Fruit fly (Drosophila melanogaster): ENCODE results near the gene qua.
A peak's percentile ranks its signal among the peaks of the same experiment; 100 is the strongest.

qua gene

DNA sequence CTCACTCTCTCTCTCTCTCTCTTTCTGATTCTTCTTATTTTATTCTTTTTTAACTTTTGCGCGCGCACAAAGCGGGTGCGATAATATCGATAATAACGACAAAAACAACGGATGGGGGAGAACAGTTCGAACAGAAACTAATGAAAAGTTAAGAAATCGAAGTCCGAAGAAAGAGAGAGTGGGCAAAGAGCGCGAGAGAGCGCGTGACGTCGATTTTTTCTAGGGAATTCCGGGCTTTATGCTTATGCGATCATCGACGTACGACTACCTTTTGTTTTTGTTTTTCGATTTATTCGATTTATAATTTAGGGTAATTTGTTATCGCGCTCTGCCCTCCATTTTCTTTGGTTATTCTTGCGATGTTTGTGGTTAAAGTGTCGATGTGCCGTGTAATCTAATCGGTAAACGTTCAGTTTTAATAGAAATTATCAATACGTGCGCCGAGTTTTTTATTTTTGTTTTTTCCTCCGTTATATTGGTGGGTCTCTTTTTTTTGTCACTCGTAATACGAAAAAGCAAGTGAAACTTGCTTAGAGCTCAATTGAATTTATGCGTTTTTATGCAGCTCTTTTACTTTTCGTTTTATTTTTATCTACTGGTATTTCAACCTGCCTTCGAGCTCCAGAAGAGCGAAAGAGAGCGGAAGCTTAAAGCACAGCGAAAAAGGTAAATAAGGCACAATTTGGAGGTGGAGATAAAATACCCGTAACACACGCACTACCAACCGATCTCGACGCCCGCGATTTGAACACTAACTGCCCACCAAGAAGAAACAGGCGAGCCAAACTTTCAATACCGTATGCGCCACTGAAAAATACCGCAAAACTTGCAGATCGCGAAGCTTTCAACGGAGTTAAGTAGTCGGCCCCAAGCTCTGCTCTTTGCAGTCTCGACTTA, 47.2 kb downstream of the qua start, which contains the start of gene dl (continued):
- no peak for TF ChIP-seq CG16863 (GFP tag; optimal IDR thresholded peaks at IDR 0.05)
- no peak for TF ChIP-seq CG8924 (tag; optimal IDR thresholded peaks at IDR 0.05)
- no peak; the same call in 1 of the 2 replicates for TF ChIP-seq E2f1 (GFP tag; IDR thresholded peaks at IDR 0.05)
- no peak for TF ChIP-seq dimm (GFP tag; IDR thresholded peaks at IDR 0.05)
- TF ChIP-seq CG7357 (GFP tag; IDR thresholded peaks at IDR 0.05), result no peak
- TF ChIP-seq Side (GFP tag; optimal IDR thresholded peaks at IDR 0.05), result no peak
- no peak for TF ChIP-seq E2f2 (GFP tag; IDR thresholded peaks at IDR 0.05)
- TF ChIP-seq CG11696 (GFP tag; IDR thresholded peaks at IDR 0.05), result 0 out of 2 replicates have a peak, but pooled peaks have one; percentile 30
- no peak for TF ChIP-seq pum (GFP tag; optimal IDR thresholded peaks at IDR 0.05)
- no peak for TF ChIP-seq Camta (GFP tag; optimal IDR thresholded peaks at IDR 0.05)
- TF ChIP-seq Spps (tag; optimal IDR thresholded peaks at IDR 0.05), result no peak
- TF ChIP-seq tx (GFP tag; optimal IDR thresholded peaks at IDR 0.05), result no peak
- peak; percentile 18; the same call in 1 of the 2 replicates for TF ChIP-seq GATAe (GFP tag; conservative IDR thresholded peaks at IDR 0.05)
- no peak for TF ChIP-seq run (tag; optimal IDR thresholded peaks at IDR 0.05)
- peak; percentile 66 for TF ChIP-seq Myb (GFP tag; optimal IDR thresholded peaks at IDR 0.05)
- peak; percentile 32; the same call in 1 of the 2 replicates for TF ChIP-seq rib (GFP tag; IDR thresholded peaks at IDR 0.05)
- TF ChIP-seq Bgb (GFP tag; IDR thresholded peaks at IDR 0.05; ENCODE audit: partially characterized antibody), result peak; percentile 36; the same call in 1 of the 2 replicates
- no peak for TF ChIP-seq pho (GFP tag; optimal IDR thresholded peaks at IDR 0.05)
- TF ChIP-seq ERR (GFP tag; optimal IDR thresholded peaks at IDR 0.05), result peak; percentile 1
- TF ChIP-seq seq (GFP tag; IDR thresholded peaks at IDR 0.05), result no peak
- no peak for TF ChIP-seq CG10209 (GFP tag; optimal IDR thresholded peaks at IDR 0.05)
- no peak for TF ChIP-seq yki (optimal IDR thresholded peaks at IDR 0.05)
- TF ChIP-seq CG6813 (GFP tag; optimal IDR thresholded peaks at IDR 0.05), result no peak
- TF ChIP-seq stwl (tag; optimal IDR thresholded peaks at IDR 0.05), result peak; percentile 24
- no peak for TF ChIP-seq zfh2 (GFP tag; optimal IDR thresholded peaks at IDR 0.05)
- TF ChIP-seq CkIIα-i1 (GFP tag; IDR thresholded peaks at IDR 0.05), result no peak
- TF ChIP-seq NC2α (GFP tag; optimal IDR thresholded peaks at IDR 0.05), result no peak
- TF ChIP-seq CG14667 (GFP tag; IDR thresholded peaks at IDR 0.05), result no peak
- no peak for TF ChIP-seq PHDP (tag; optimal IDR thresholded peaks at IDR 0.05)
- TF ChIP-seq zen2 (GFP tag; IDR thresholded peaks at IDR 0.05; ENCODE audit: partially characterized antibody), result peak; percentile 17; the same call in 1 of the 3 replicates
- TF ChIP-seq CG1233 (GFP tag; optimal IDR thresholded peaks at IDR 0.05), result no peak
- TF ChIP-seq Bteb2 (GFP tag; optimal IDR thresholded peaks at IDR 0.05), result no peak
- TF ChIP-seq slbo (GFP tag; IDR thresholded peaks at IDR 0.05), result peak; percentile 28
- no peak for TF ChIP-seq lilli (GFP tag; optimal IDR thresholded peaks at IDR 0.05)
- peak in 1 of 2 experiments; percentile 83 for TF ChIP-seq eve (GFP tag; optimal IDR thresholded peaks at IDR 0.05)
- TF ChIP-seq CG8281 (tag; optimal IDR thresholded peaks at IDR 0.05), result no peak
- TF ChIP-seq CG17568 (GFP tag; optimal IDR thresholded peaks at IDR 0.05), result peak; percentile 5
- no peak for TF ChIP-seq CG7271 (tag; optimal IDR thresholded peaks at IDR 0.05)
- TF ChIP-seq Hsf (GFP tag; optimal IDR thresholded peaks at IDR 0.05), result no peak

DNA sequence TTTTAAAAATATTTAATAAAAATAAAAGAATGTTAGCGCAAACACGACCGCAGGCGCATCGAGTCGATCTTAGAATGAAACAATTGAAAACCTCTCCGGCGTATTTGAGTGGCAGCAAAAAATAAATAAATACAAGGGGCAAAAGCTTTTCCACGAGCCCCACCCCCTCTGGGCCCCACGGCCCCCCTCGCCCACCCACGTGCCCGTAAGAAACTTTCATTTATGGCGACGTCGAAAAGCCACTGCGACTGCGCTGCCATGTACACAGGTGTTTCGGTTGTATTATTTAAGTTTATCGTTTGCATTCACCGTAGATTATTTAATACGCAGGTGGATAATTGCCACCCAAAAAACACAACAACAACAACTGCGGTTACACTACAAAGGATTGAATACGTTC, 48.6 kb downstream of the qua start:
- peak; percentile 19 for TF ChIP-seq CG17385 (GFP tag; optimal IDR thresholded peaks at IDR 0.05)
- TF ChIP-seq CG16779 (GFP tag; IDR thresholded peaks at IDR 0.05), result no peak
- TF ChIP-seq Med (GFP tag), result peak; percentile 38
- TF ChIP-seq Hmr (GFP tag; optimal IDR thresholded peaks at IDR 0.05), result peak; percentile 40
- TF ChIP-seq PHDP (tag; optimal IDR thresholded peaks at IDR 0.05), result peak; percentile 23
- peak; percentile 22 for TF ChIP-seq CG15269 (tag; optimal IDR thresholded peaks at IDR 0.05)
- TF ChIP-seq HLH4C (GFP tag; IDR thresholded peaks at IDR 0.05; ENCODE audit: partially characterized antibody), result no peak
- TF ChIP-seq CG13894 (tag; optimal IDR thresholded peaks at IDR 0.05), result peak; percentile 6
- TF ChIP-seq knrl (GFP tag; IDR thresholded peaks at IDR 0.05; ENCODE audit: partially characterized antibody), result 0 out of 3 replicates have a peak, but pooled peaks have one; percentile 20
- TF ChIP-seq HHEX (GFP tag; optimal IDR thresholded peaks at IDR 0.05), result peak; percentile 2
- no peak for TF ChIP-seq ind (GFP tag; optimal IDR thresholded peaks at IDR 0.05)
- TF ChIP-seq Adf1 (GFP tag; IDR thresholded peaks at IDR 0.05), result peak; percentile 80
- TF ChIP-seq CG6813 (GFP tag; optimal IDR thresholded peaks at IDR 0.05), result peak; percentile 42
- peak; percentile 27; the same call in 1 of the 2 replicates for TF ChIP-seq CG14441 (GFP tag; IDR thresholded peaks at IDR 0.05)
